Fruit fly (Drosophila melanogaster) whole organism, embryonic: ENCODE data around the gene Prosbeta2.

Experiments used
- Bgb ChIP-seq: fragments of 200-800 bp; sonication (Bioruptor generic); IDR thresholded peaks from 2 replicates; pipeline ENCODE4 v1.3.6; 2022; ENCODE audit warnings: missing biosample characterization, missing genetic modification characterization; ENCODE audit not compliant: partially characterized antibody
- CG12299 ChIP-seq: fragments of 200-800 bp; sonication (Bioruptor generic); optimal IDR thresholded peaks from 2 replicates; lab custom pipeline; 2018; ENCODE audit warnings: missing biosample characterization, mild to moderate bottlenecking, missing genetic modification characterization
- CG14710 ChIP-seq: fragments of 200-800 bp; sonication (Bioruptor generic); optimal IDR thresholded peaks from 3 replicates; lab custom pipeline; 2019; ENCODE audit warnings: missing biosample characterization, mild to moderate bottlenecking, missing genetic modification characterization, moderate library complexity
- CG15073 ChIP-seq: fragments of 200-800 bp; sonication (Bioruptor generic); optimal IDR thresholded peaks from 2 replicates; lab custom pipeline; 2016; ENCODE audit warnings: missing biosample characterization, missing genetic modification characterization
- CG15479 ChIP-seq: fragments of 200-800 bp; sonication (Bioruptor generic); optimal IDR thresholded peaks from 3 replicates; lab custom pipeline; 2019; ENCODE audit warnings: missing biosample characterization, mild to moderate bottlenecking, missing genetic modification characterization, moderate library complexity
- CG16779 ChIP-seq: fragments of 200-800 bp; sonication (Bioruptor generic); IDR thresholded peaks from 2 replicates; pipeline ENCODE4 v1.3.6; 2022; ENCODE audit warnings: missing biosample characterization, missing genetic modification characterization
- CG1792 ChIP-seq: fragments of 200-800 bp; sonication (Bioruptor generic); optimal IDR thresholded peaks from 2 replicates; lab custom pipeline; 2016; ENCODE audit warnings: missing biosample characterization, missing genetic modification characterization
- CG18262 ChIP-seq: fragments of 200-800 bp; optimal IDR thresholded peaks from 3 replicates; lab custom pipeline; 2019; ENCODE audit warnings: missing biosample characterization, mild to moderate bottlenecking, missing genetic modification characterization, moderate library complexity
- CG1832 ChIP-seq: fragments of 200-800 bp; sonication (Bioruptor generic); optimal IDR thresholded peaks from 2 replicates; lab custom pipeline; 2017; ENCODE audit warnings: missing biosample characterization, mild to moderate bottlenecking, missing genetic modification characterization, inconsistent platforms
- CG2678 ChIP-seq: fragments of 200-800 bp; sonication (Bioruptor generic); optimal IDR thresholded peaks from 3 replicates; lab custom pipeline; 2019; ENCODE audit warnings: missing biosample characterization, mild to moderate bottlenecking, missing genetic modification characterization, moderate library complexity
- CG34224 ChIP-seq: fragments of 200-800 bp; sonication (Bioruptor generic); IDR thresholded peaks from 3 replicates; pipeline ENCODE4 v1.3.6; 2022; ENCODE audit warnings: missing biosample characterization, missing genetic modification characterization; ENCODE audit not compliant: partially characterized antibody
- CG42726 ChIP-seq: fragments of 200-800 bp; sonication (Bioruptor generic); IDR thresholded peaks from 2 replicates; pipeline ENCODE4 v1.3.6; 2022; ENCODE audit warnings: missing biosample characterization, missing genetic modification characterization; ENCODE audit not compliant: partially characterized antibody
- CG4424 ChIP-seq: fragments of 200-800 bp; sonication (Bioruptor generic); optimal IDR thresholded peaks from 3 replicates; lab custom pipeline; 2016; ENCODE audit warnings: missing biosample characterization, missing genetic modification characterization
- CG5180 ChIP-seq: fragments of 200-800 bp; sonication (Bioruptor generic); optimal IDR thresholded peaks from 3 replicates; lab custom pipeline; 2017; ENCODE audit warnings: missing biosample characterization, missing genetic modification characterization, mild to moderate bottlenecking, moderate library complexity, missing genetic modification reagents
- CG6854 ChIP-seq: fragments of 200-800 bp; sonication (Bioruptor generic); optimal IDR thresholded peaks from 3 replicates; lab custom pipeline; 2017; ENCODE audit warnings: missing biosample characterization, mild to moderate bottlenecking, missing genetic modification characterization
- CG7786 ChIP-seq: fragments of 200-800 bp; sonication (Bioruptor generic); optimal IDR thresholded peaks from 2 replicates; lab custom pipeline; 2016; ENCODE audit warnings: missing biosample characterization, missing genetic modification characterization
- CG9727 ChIP-seq: fragments of 200-800 bp; sonication (Bioruptor generic); optimal IDR thresholded peaks from 3 replicates; lab custom pipeline; 2017; ENCODE audit warnings: missing biosample characterization, mild to moderate bottlenecking, missing genetic modification characterization
- D ChIP-seq, 2 experiments: fragments of 200-800 bp in 1 of 2; fragments of >200 bp in 1 of 2; sonication (Bioruptor generic) in 1 of 2; optimal IDR thresholded peaks; 2 replicates in 1 of 2; 3 replicates in 1 of 2; lab custom pipeline; 2017; ENCODE audit warnings: mild to moderate bottlenecking in 1 of 2, missing biosample characterization in 1 of 2, missing genetic modification characterization in 1 of 2, missing genetic modification reagents in 1 of 2
- Eip74EF ChIP-seq, 2 experiments: fragments of 200-800 bp in 1 of 2; fragments of >200 bp in 1 of 2; sonication (Bioruptor generic) in 1 of 2; optimal IDR thresholded peaks; 2 replicates each; lab custom pipeline; 2017 to 2019; ENCODE audit warnings: missing biosample characterization in 2 of 2, missing genetic modification characterization in 2 of 2, mild to moderate bottlenecking in 1 of 2, moderate library complexity in 1 of 2
- Fer2 ChIP-seq: fragments of 200-800 bp; sonication (Bioruptor generic); optimal IDR thresholded peaks from 2 replicates; lab custom pipeline; 2018; ENCODE audit warnings: missing biosample characterization, mild to moderate bottlenecking, missing genetic modification characterization, moderate library complexity
- Fer3 ChIP-seq: fragments of 200-800 bp; sonication (Bioruptor generic); optimal IDR thresholded peaks from 2 replicates; lab custom pipeline; 2018; ENCODE audit warnings: missing biosample characterization, mild to moderate bottlenecking, missing genetic modification characterization, moderate library complexity
- Hey ChIP-seq: fragments of 200-800 bp; sonication (Bioruptor generic); optimal IDR thresholded peaks from 3 replicates; lab custom pipeline; 2018; ENCODE audit warnings: missing biosample characterization, mild to moderate bottlenecking, missing genetic modification characterization
- HmgZ ChIP-seq: fragments of 200-800 bp; sonication (Bioruptor generic); optimal IDR thresholded peaks from 2 replicates; lab custom pipeline; 2018; ENCODE audit warnings: missing biosample characterization, mild to moderate bottlenecking, missing genetic modification characterization
- Hmr ChIP-seq: fragments of 200-800 bp; sonication (Bioruptor generic); optimal IDR thresholded peaks from 3 replicates; lab custom pipeline; 2017; ENCODE audit warnings: mild to moderate bottlenecking, missing biosample characterization, missing genetic modification reagents, missing genetic modification characterization
- Hr3 ChIP-seq: fragments of 200-800 bp; sonication (Bioruptor generic); optimal IDR thresholded peaks from 3 replicates; lab custom pipeline; 2016; ENCODE audit warnings: missing biosample characterization, missing genetic modification characterization
- Hr51 ChIP-seq, 2 experiments: fragments of 200-800 bp; sonication (Bioruptor generic); optimal IDR thresholded peaks; 2 replicates in 1 of 2; 3 replicates in 1 of 2; lab custom pipeline; 2016 to 2018; ENCODE audit warnings: missing biosample characterization in 2 of 2, missing genetic modification characterization in 2 of 2, mild to moderate bottlenecking in 1 of 2, moderate library complexity in 1 of 2
- Nf-YB ChIP-seq: fragments of 200-800 bp; sonication (Bioruptor generic); optimal IDR thresholded peaks from 3 replicates; lab custom pipeline; 2019; ENCODE audit warnings: missing biosample characterization, mild to moderate bottlenecking, missing genetic modification characterization, moderate library complexity
- Optix ChIP-seq: fragments of 200-800 bp; sonication (Bioruptor generic); IDR thresholded peaks from 3 replicates; pipeline ENCODE4 v1.3.6; 2022; ENCODE audit warnings: missing biosample characterization, missing genetic modification characterization
- Side ChIP-seq: fragments of 200-800 bp; sonication (Bioruptor generic); optimal IDR thresholded peaks from 2 replicates; lab custom pipeline; 2016; ENCODE audit warnings: missing biosample characterization, missing genetic modification characterization
- Xbp1 ChIP-seq: fragments of 200-800 bp; sonication (Bioruptor generic); optimal IDR thresholded peaks from 3 replicates; lab custom pipeline; 2016; ENCODE audit warnings: missing biosample characterization, mild to moderate bottlenecking, missing genetic modification characterization
- abd-A ChIP-seq: fragments of 200-800 bp; sonication (Bioruptor generic); optimal IDR thresholded peaks from 3 replicates; lab custom pipeline; 2019; ENCODE audit warnings: missing biosample characterization, mild to moderate bottlenecking, missing genetic modification characterization, moderate library complexity
- cg ChIP-seq: fragments of 200-800 bp; sonication (Bioruptor generic); optimal IDR thresholded peaks from 3 replicates; lab custom pipeline; 2019; ENCODE audit warnings: missing biosample characterization, mild to moderate bottlenecking, missing genetic modification characterization, moderate library complexity
- crp ChIP-seq, 2 experiments: fragments of 200-800 bp; sonication (Bioruptor generic); optimal IDR thresholded peaks; 2 replicates in 1 of 2; 3 replicates in 1 of 2; lab custom pipeline; 2017; ENCODE audit warnings: missing biosample characterization in 2 of 2, missing genetic modification characterization in 2 of 2, mild to moderate bottlenecking in 1 of 2, moderate library complexity in 1 of 2
- ind ChIP-seq: fragments of 200-800 bp; sonication (Bioruptor generic); optimal IDR thresholded peaks from 3 replicates; lab custom pipeline; 2016; ENCODE audit warnings: missing biosample characterization, missing genetic modification characterization
- jigr1 ChIP-seq: fragments of 200-800 bp; sonication (Bioruptor generic); IDR thresholded peaks from 3 replicates; pipeline ENCODE4 v1.3.6; 2022; ENCODE audit warnings: missing biosample characterization, missing genetic modification characterization
- phol ChIP-seq: fragments of 200-800 bp; sonication (Bioruptor generic); optimal IDR thresholded peaks from 3 replicates; lab custom pipeline; 2018; ENCODE audit warnings: missing biosample characterization, mild to moderate bottlenecking, missing genetic modification characterization, moderate library complexity
- prd ChIP-seq, 3 experiments: fragments of >200 bp in 2 of 3; fragments of 200-800 bp in 1 of 3; sonication (Bioruptor generic) in 1 of 3; optimal IDR thresholded peaks in 2 of 3; IDR thresholded peaks in 1 of 3; 2 replicates in 2 of 3; 3 replicates in 1 of 3; pipeline versions ENCODE4 v1.3.6 to Lab custom; 2017 to 2022; ENCODE audit warnings: missing biosample characterization in 1 of 3, missing genetic modification characterization in 1 of 3
- row ChIP-seq: fragments of 200-800 bp; sonication (Bioruptor generic); IDR thresholded peaks from 3 replicates; pipeline ENCODE4 v1.3.6; 2022; ENCODE audit warnings: missing biosample characterization, missing genetic modification characterization
- scrt ChIP-seq: fragments of 200-800 bp; sonication (Bioruptor generic); optimal IDR thresholded peaks from 2 replicates; lab custom pipeline; 2018; ENCODE audit warnings: missing biosample characterization, mild to moderate bottlenecking, missing genetic modification characterization, moderate library complexity
- so ChIP-seq: fragments of 200-800 bp; sonication (Bioruptor generic); IDR thresholded peaks from 3 replicates; pipeline ENCODE4 v1.3.6; 2022; ENCODE audit warnings: missing biosample characterization, missing genetic modification characterization
- tap ChIP-seq: fragments of 200-800 bp; optimal IDR thresholded peaks from 3 replicates; lab custom pipeline; 2019; ENCODE audit warnings: missing biosample characterization, mild to moderate bottlenecking, missing genetic modification characterization, moderate library complexity
- twi ChIP-seq: fragments of 200-800 bp; optimal IDR thresholded peaks from 2 replicates; lab custom pipeline; 2019; ENCODE audit warnings: missing biosample characterization, mild to moderate bottlenecking, missing genetic modification characterization, moderate library complexity
- wdn ChIP-seq: fragments of 200-800 bp; sonication (Bioruptor generic); IDR thresholded peaks from 2 replicates; pipeline ENCODE4 v1.3.6; 2022; ENCODE audit warnings: missing biosample characterization, missing genetic modification characterization

Gene Prosbeta2

dm6 chr3L:15023192-15023591, 23.4 kb downstream of the Prosbeta2 start, which contains the start of gene CG32148 (continued):
- TF ChIP-seq CG7786 (GFP tag; lab: Kevin White, UChicago): no peak
- no peak for TF ChIP-seq Side
- TF ChIP-seq Optix (GFP tag; lab: Robert Waterston, UW): no peak
- TF ChIP-seq scrt (GFP tag; lab: Kevin White, UChicago): no peak

dm6 chr3L:15031773-15032172, 32.0 kb downstream of the Prosbeta2 start:
- TF ChIP-seq so: no peak
- TF ChIP-seq Bgb (GFP tag; lab: Robert Waterston, UW): no peak
- peak; percentile 64 for TF ChIP-seq cg (GFP tag; lab: Kevin White, UChicago)
- peak; percentile 4 for TF ChIP-seq CG1832 (GFP tag; lab: Kevin White, UChicago)
- TF ChIP-seq Fer2 (tag; lab: Kevin White, UChicago): no peak
- peak; percentile 13 for TF ChIP-seq phol
- peak; percentile 80 for TF ChIP-seq D (optimal IDR thresholded peaks at IDR 0.05; lab: Kevin White, UChicago)
- no peak for TF ChIP-seq D (GFP tag; optimal IDR thresholded peaks at IDR 0.05; lab: Kevin White, UChicago)
- peak; percentile 39 for TF ChIP-seq abd-A (tag; lab: Kevin White, UChicago)
- TF ChIP-seq Hey: peak; percentile 17
- TF ChIP-seq twi (tag; lab: Kevin White, UChicago): peak; percentile 68
- TF ChIP-seq scrt (GFP tag; lab: Kevin White, UChicago): peak; percentile 55
- TF ChIP-seq CG15479 (GFP tag; lab: Kevin White, UChicago): peak; percentile 43
- TF ChIP-seq Nf-YB (GFP tag; lab: Kevin White, UChicago): peak; percentile 74
- peak; percentile 41 for TF ChIP-seq CG5180 (GFP tag; lab: Kevin White, UChicago)

dm6 chr3L:15034061-15034713, 34.4 kb downstream of the Prosbeta2 start:
- TF ChIP-seq CG4424 (GFP tag; lab: Kevin White, UChicago) (peak; percentile 13), HmgZ (no peak), crp (GFP tag; optimal IDR thresholded peaks at IDR 0.05; lab: Kevin White, UChicago) (no peak), Hr51 (GFP tag; optimal IDR thresholded peaks at IDR 0.05; lab: Kevin White, UChicago) (peak in 1 of 2 experiments; percentile 58), Hr3 (peak; percentile 16), CG34224 (no peak), phol (peak; percentile 40), jigr1 (no peak), Nf-YB (GFP tag; lab: Kevin White, UChicago) (peak; percentile 36), CG42726 (GFP tag; lab: Robert Waterston, UW) (no peak), row (peak; percentile 53), CG12299 (tag; lab: Kevin White, UChicago) (peak; percentile 24), Hmr (GFP tag; lab: Kevin White, UChicago) (peak; percentile 64), Eip74EF (GFP tag; optimal IDR thresholded peaks at IDR 0.05; lab: Kevin White, UChicago) (peak in 1 of 2 experiments; percentile 30), CG9727 (peak; percentile 58), tap (tag; lab: Kevin White, UChicago) (peak; percentile 12), wdn (0 out of 2 replicates have a peak, but pooled peaks have one; percentile 29), prd (optimal IDR thresholded peaks at IDR 0.05; lab: Kevin White, UChicago) (no peak), prd (GFP tag; IDR thresholded peaks at IDR 0.05; lab: Robert Waterston, UW) (no peak), CG6854 (peak; percentile 45), Fer3 (tag; lab: Kevin White, UChicago) (peak; percentile 15), CG2678 (tag; lab: Kevin White, UChicago) (peak; percentile 83), CG14710 (tag; lab: Kevin White, UChicago) (no peak), CG1792 (GFP tag; lab: Kevin White, UChicago) (no peak), scrt (GFP tag; lab: Kevin White, UChicago) (peak; percentile 84), Xbp1 (peak; percentile 7), ind (peak; percentile 68), CG16779 (no peak), CG15073 (GFP tag; lab: Kevin White, UChicago) (no peak), CG18262 (peak; percentile 55)
